Fruit fly (Drosophila melanogaster) whole organism, adult: ENCODE measurements around the gene B4.

Source experiments
- CG11617 ChIP-seq: fragments of 200-800 bp; sonication (Bioruptor generic); optimal IDR thresholded peaks from 2 replicates; lab custom pipeline; 2017; ENCODE audit warnings: mild to moderate bottlenecking, missing biosample characterization, missing genetic modification reagents, missing genetic modification characterization
- CG14711 ChIP-seq: fragments of 200-800 bp; sonication (Bioruptor generic); optimal IDR thresholded peaks from 2 replicates; lab custom pipeline; 2018; ENCODE audit warnings: missing biosample characterization, mild to moderate bottlenecking, missing genetic modification characterization, moderate library complexity
- CG5204 ChIP-seq: fragments of 200-800 bp; sonication (Bioruptor generic); optimal IDR thresholded peaks from 2 replicates; lab custom pipeline; 2016; ENCODE audit warnings: missing biosample characterization, missing genetic modification characterization
- CG7045 ChIP-seq: fragments of 200-800 bp; sonication (Bioruptor generic); optimal IDR thresholded peaks from 2 replicates; lab custom pipeline; 2017; ENCODE audit warnings: missing biosample characterization, mild to moderate bottlenecking, missing genetic modification characterization
- CG7101 ChIP-seq: fragments of 200-800 bp; sonication (Bioruptor generic); optimal IDR thresholded peaks from 2 replicates; lab custom pipeline; 2018; ENCODE audit warnings: missing biosample characterization, mild to moderate bottlenecking, missing genetic modification characterization, moderate library complexity
- Hr96 ChIP-seq: fragments of 200-800 bp; sonication (Bioruptor generic); optimal IDR thresholded peaks from 2 replicates; lab custom pipeline; 2016; ENCODE audit warnings: missing biosample characterization, missing genetic modification characterization
- kay ChIP-seq: fragments of 200-800 bp; sonication (Bioruptor generic); peaks from one replicate; lab custom pipeline; 2016; ENCODE audit warnings: missing biosample characterization, missing genetic modification characterization, borderline replicate concordance
- ovo ChIP-seq: fragments of 200-800 bp; sonication (Bioruptor generic); optimal IDR thresholded peaks from 2 replicates; lab custom pipeline; 2016; ENCODE audit warnings: missing biosample characterization, missing genetic modification characterization
- pad ChIP-seq: fragments of 200-800 bp; sonication (Bioruptor generic); optimal IDR thresholded peaks from 3 replicates; lab custom pipeline; 2017; ENCODE audit warnings: missing biosample characterization, missing genetic modification characterization, mild to moderate bottlenecking, moderate library complexity, missing genetic modification reagents

- TF ChIP-seq CG7101 (tag; lab: Kevin White, UChicago) (no peak), CG11617 (GFP tag; lab: Kevin White, UChicago) (no peak), Hr96 (GFP tag; lab: Kevin White, UChicago) (no peak), kay (GFP tag; lab: Kevin White, UChicago) (no peak), ovo (GFP tag; lab: Kevin White, UChicago) (no peak), CG14711 (tag; lab: Kevin White, UChicago) (no peak), pad (GFP tag; lab: Kevin White, UChicago) (no peak), CG7045 (GFP tag; lab: Kevin White, UChicago) (no peak), CG5204 (GFP tag; lab: Kevin White, UChicago) (no peak)
Observed at dm6 chr2L:13570016-13570415, 20.9 kb upstream of the B4 start.
